Worm (Caenorhabditis elegans): ENCODE results near the gene F09E5.16.

DNA sequence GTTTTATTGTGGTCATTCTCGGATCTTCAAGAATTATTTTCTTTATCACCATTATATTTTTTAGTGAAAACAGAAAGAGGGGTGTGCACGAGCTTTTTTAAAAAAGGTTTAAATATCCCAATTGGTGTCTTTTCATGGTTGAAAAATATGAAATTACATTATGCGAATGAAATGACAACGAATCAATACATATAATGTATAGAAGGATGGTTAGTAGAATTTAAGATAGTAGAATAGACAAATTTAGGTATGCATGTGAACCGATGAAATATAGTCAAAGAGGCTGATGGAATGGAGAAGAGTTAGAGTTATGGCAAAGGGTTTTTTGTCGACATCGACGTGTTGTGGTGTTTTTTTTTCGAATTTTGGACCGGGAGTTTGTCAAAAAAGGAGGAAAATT lies 1.0 kb downstream of the F09E5.16 start:
- TF ChIP-seq mcd-1 (GFP tag; IDR thresholded peaks at IDR 0.05) = no peak
- TF ChIP-seq mes-4 (tag; optimal IDR thresholded peaks at IDR 0.05) = no peak
- TF ChIP-seq hrde-1 (tag; optimal IDR thresholded peaks at IDR 0.05; ENCODE audit: borderline replicate concordance) = no peak
- TF ChIP-seq ztf-26 (tag; optimal IDR thresholded peaks at IDR 0.05) = no peak
